Fruit fly (Drosophila melanogaster) whole organism, embryonic: ENCODE measurements around the gene CG6048.
A peak's percentile ranks its signal among the peaks of the same experiment; 100 is the strongest.

Experiments used
- CG10959 ChIP-seq: fragments of 200-800 bp; sonication (Bioruptor generic); IDR thresholded peaks from 2 replicates; pipeline ENCODE4 v1.3.6; 2022; ENCODE audit warnings: missing biosample characterization, missing genetic modification characterization
- CG11398 ChIP-seq: fragments of 200-800 bp; sonication (Bioruptor generic); optimal IDR thresholded peaks from 2 replicates; lab custom pipeline; 2016; ENCODE audit warnings: missing biosample characterization, missing genetic modification characterization
- CG12219 ChIP-seq: fragments of 200-800 bp; sonication (Bioruptor generic); optimal IDR thresholded peaks from 3 replicates; lab custom pipeline; 2018; ENCODE audit warnings: missing biosample characterization, mild to moderate bottlenecking, missing genetic modification characterization
- CG14860 ChIP-seq: fragments of 200-800 bp; sonication (Bioruptor generic); IDR thresholded peaks from 3 replicates; pipeline ENCODE4 v1.3.6; 2022; ENCODE audit warnings: missing biosample characterization, missing genetic modification characterization; ENCODE audit not compliant: partially characterized antibody
- CG15514 ChIP-seq: fragments of 200-800 bp; sonication (Bioruptor generic); optimal IDR thresholded peaks from 3 replicates; lab custom pipeline; 2017; ENCODE audit warnings: missing biosample characterization, missing genetic modification characterization, mild to moderate bottlenecking, moderate library complexity, missing genetic modification reagents
- CG16813 ChIP-seq: fragments of 200-800 bp; sonication (Bioruptor generic); IDR thresholded peaks from 3 replicates; pipeline ENCODE4 v1.3.6; 2022; ENCODE audit warnings: missing biosample characterization, missing genetic modification characterization; ENCODE audit not compliant: partially characterized antibody
- CG1792 ChIP-seq: fragments of 200-800 bp; sonication (Bioruptor generic); optimal IDR thresholded peaks from 2 replicates; lab custom pipeline; 2016; ENCODE audit warnings: missing biosample characterization, missing genetic modification characterization
- CG18011 ChIP-seq: fragments of 200-800 bp; sonication (Bioruptor generic); optimal IDR thresholded peaks from 2 replicates; lab custom pipeline; 2017; ENCODE audit warnings: missing biosample characterization, missing genetic modification characterization, mild to moderate bottlenecking, moderate library complexity, missing genotype
- CG2116 ChIP-seq: fragments of 200-800 bp; sonication (Bioruptor generic); optimal IDR thresholded peaks from 3 replicates; lab custom pipeline; 2018; ENCODE audit warnings: missing biosample characterization, mild to moderate bottlenecking, missing genetic modification characterization
- CG2678 ChIP-seq: fragments of 200-800 bp; sonication (Bioruptor generic); optimal IDR thresholded peaks from 3 replicates; lab custom pipeline; 2019; ENCODE audit warnings: missing biosample characterization, mild to moderate bottlenecking, missing genetic modification characterization, moderate library complexity
- CG2875 ChIP-seq: fragments of 200-800 bp; sonication (Bioruptor generic); optimal IDR thresholded peaks from 2 replicates; lab custom pipeline; 2017; ENCODE audit warnings: missing biosample characterization, mild to moderate bottlenecking, missing genetic modification characterization, missing genetic modification reagents
- CG30403 ChIP-seq: fragments of 200-800 bp; sonication (Bioruptor generic); optimal IDR thresholded peaks from 3 replicates; lab custom pipeline; 2016; ENCODE audit warnings: missing biosample characterization, missing genetic modification characterization
- CG34224 ChIP-seq: fragments of 200-800 bp; sonication (Bioruptor generic); IDR thresholded peaks from 3 replicates; pipeline ENCODE4 v1.3.6; 2022; ENCODE audit warnings: missing biosample characterization, missing genetic modification characterization; ENCODE audit not compliant: partially characterized antibody
- CG3847 ChIP-seq: fragments of 200-800 bp; sonication (Bioruptor generic); IDR thresholded peaks from 2 replicates; pipeline ENCODE4 v1.3.6; 2022; ENCODE audit warnings: missing biosample characterization, missing genetic modification characterization
- CG6791 ChIP-seq: fragments of 200-800 bp; sonication (Bioruptor generic); IDR thresholded peaks from 3 replicates; pipeline ENCODE4 v1.3.6; 2022; ENCODE audit warnings: missing biosample characterization, missing genetic modification characterization; ENCODE audit not compliant: partially characterized antibody
- CG8281 ChIP-seq: fragments of 200-800 bp; sonication (Bioruptor generic); optimal IDR thresholded peaks from 2 replicates; lab custom pipeline; 2018; ENCODE audit warnings: missing biosample characterization, mild to moderate bottlenecking, missing genetic modification characterization, moderate library complexity
- CG9609 ChIP-seq: fragments of 200-800 bp; sonication (Bioruptor generic); optimal IDR thresholded peaks from 3 replicates; lab custom pipeline; 2016; ENCODE audit warnings: missing biosample characterization, missing genetic modification characterization
- CG9797 ChIP-seq: fragments of 200-800 bp; sonication (Bioruptor generic); optimal IDR thresholded peaks from 3 replicates; lab custom pipeline; 2018; ENCODE audit warnings: missing biosample characterization, mild to moderate bottlenecking, missing genetic modification characterization
- CoRest ChIP-seq: fragments of 200-800 bp; sonication (Bioruptor generic); optimal IDR thresholded peaks from 3 replicates; lab custom pipeline; 2018; ENCODE audit warnings: missing biosample characterization, mild to moderate bottlenecking, missing genetic modification characterization, moderate library complexity
- D ChIP-seq, 2 experiments: fragments of 200-800 bp in 1 of 2; fragments of >200 bp in 1 of 2; sonication (Bioruptor generic) in 1 of 2; optimal IDR thresholded peaks; 2 replicates in 1 of 2; 3 replicates in 1 of 2; lab custom pipeline; 2017; ENCODE audit warnings: mild to moderate bottlenecking in 1 of 2, missing biosample characterization in 1 of 2, missing genetic modification characterization in 1 of 2, missing genetic modification reagents in 1 of 2
- Dll ChIP-seq: fragments of 200-800 bp; sonication (Bioruptor generic); IDR thresholded peaks from 4 replicates; pipeline ENCODE4 v1.3.6; 2022; ENCODE audit warnings: missing biosample characterization, missing genetic modification characterization; ENCODE audit not compliant: partially characterized antibody
- Doc3 ChIP-seq: fragments of 200-800 bp; sonication (Bioruptor generic); IDR thresholded peaks from 3 replicates; pipeline ENCODE4 v1.3.6; 2022; ENCODE audit warnings: missing biosample characterization, missing genetic modification characterization; ENCODE audit not compliant: partially characterized antibody
- E2f2 ChIP-seq: fragments of 200-800 bp; sonication (Bioruptor generic); IDR thresholded peaks from 2 replicates; pipeline ENCODE4 v1.3.6; 2022; ENCODE audit warnings: missing biosample characterization, missing genetic modification characterization
- ERR ChIP-seq: fragments of 200-800 bp; sonication (Bioruptor generic); optimal IDR thresholded peaks from 2 replicates; lab custom pipeline; 2016; ENCODE audit warnings: missing biosample characterization, missing genetic modification characterization
- Lim3 ChIP-seq: fragments of 200-800 bp; sonication (Bioruptor generic); IDR thresholded peaks from 2 replicates; pipeline ENCODE4 v1.3.6; 2022; ENCODE audit warnings: missing biosample characterization, missing genetic modification characterization
- NC2α ChIP-seq: fragments of 200-800 bp; sonication (Bioruptor generic); optimal IDR thresholded peaks from 2 replicates; lab custom pipeline; 2016; ENCODE audit warnings: missing biosample characterization, missing genetic modification characterization
- NFAT ChIP-seq: fragments of 200-800 bp; sonication (Bioruptor generic); IDR thresholded peaks from 2 replicates; pipeline ENCODE4 v1.3.6; 2022; ENCODE audit warnings: missing biosample characterization, missing genetic modification characterization
- PHDP ChIP-seq: fragments of 200-800 bp; sonication (Bioruptor generic); optimal IDR thresholded peaks from 3 replicates; lab custom pipeline; 2018; ENCODE audit warnings: missing biosample characterization, mild to moderate bottlenecking, missing genetic modification characterization, moderate library complexity
- Poxn ChIP-seq: fragments of 200-800 bp; sonication (Bioruptor generic); IDR thresholded peaks from 2 replicates; pipeline ENCODE4 v1.3.6; 2022; ENCODE audit warnings: missing biosample characterization, missing genetic modification characterization
- Ravus ChIP-seq: fragments of 200-800 bp; sonication (Bioruptor generic); IDR thresholded peaks from 2 replicates; pipeline ENCODE4 v1.3.6; 2022; ENCODE audit warnings: missing biosample characterization, missing genetic modification characterization
- Sry-δ ChIP-seq: fragments of 200-800 bp; sonication (Bioruptor generic); optimal IDR thresholded peaks from 2 replicates; lab custom pipeline; 2016; ENCODE audit warnings: missing biosample characterization, missing genetic modification characterization
- TFAM ChIP-seq: fragments of 200-800 bp; sonication (Bioruptor generic); optimal IDR thresholded peaks from 2 replicates; lab custom pipeline; 2017; ENCODE audit warnings: missing biosample characterization, missing genetic modification characterization, inconsistent platforms
- Usf ChIP-seq: fragments of 200-800 bp; sonication (Bioruptor generic); optimal IDR thresholded peaks from 2 replicates; lab custom pipeline; 2017; ENCODE audit warnings: missing genotype, missing biosample characterization, missing genetic modification characterization
- Xrp1 ChIP-seq: fragments of 200-800 bp; sonication (Bioruptor generic); IDR thresholded peaks from 2 replicates; pipeline ENCODE4 v1.3.6; 2022; ENCODE audit warnings: missing biosample characterization, missing genetic modification characterization
- caup ChIP-seq: fragments of 200-800 bp; sonication (Bioruptor generic); optimal IDR thresholded peaks from 3 replicates; lab custom pipeline; 2017; ENCODE audit warnings: missing biosample characterization, mild to moderate bottlenecking, missing genetic modification characterization, moderate library complexity; ENCODE audit not compliant: severe bottlenecking
- croc ChIP-seq: fragments of 200-800 bp; sonication (Bioruptor generic); conservative IDR thresholded peaks from 3 replicates; pipeline ENCODE4 v1.3.6; 2022; ENCODE audit warnings: missing biosample characterization, missing genetic modification characterization
- crp ChIP-seq, 2 experiments: fragments of 200-800 bp; sonication (Bioruptor generic); optimal IDR thresholded peaks; 2 replicates in 1 of 2; 3 replicates in 1 of 2; lab custom pipeline; 2017; ENCODE audit warnings: missing biosample characterization in 2 of 2, missing genetic modification characterization in 2 of 2, mild to moderate bottlenecking in 1 of 2, moderate library complexity in 1 of 2
- esg ChIP-seq: fragments of 200-800 bp; sonication (Bioruptor generic); conservative IDR thresholded peaks from 2 replicates; pipeline ENCODE4 v1.3.6; 2022; ENCODE audit warnings: missing biosample characterization, missing genetic modification characterization
- fru ChIP-seq: fragments of >200 bp; optimal IDR thresholded peaks from 2 replicates; lab custom pipeline; 2017
- hb ChIP-seq: fragments of 200-800 bp; sonication (Bioruptor generic); IDR thresholded peaks from 3 replicates; pipeline ENCODE4 v1.3.6; 2022; ENCODE audit warnings: missing biosample characterization, missing genetic modification characterization; ENCODE audit not compliant: partially characterized antibody
- inv ChIP-seq: fragments of 200-800 bp; sonication (Bioruptor generic); IDR thresholded peaks from 2 replicates; pipeline ENCODE4 v1.3.6; 2022; ENCODE audit warnings: missing biosample characterization, missing genetic modification characterization; ENCODE audit not compliant: partially characterized antibody
- kay ChIP-seq: fragments of 200-800 bp; sonication (Bioruptor generic); optimal IDR thresholded peaks from 2 replicates; lab custom pipeline; 2016; ENCODE audit warnings: missing biosample characterization, missing genetic modification characterization
- lbe ChIP-seq: fragments of 200-800 bp; sonication (Bioruptor generic); optimal IDR thresholded peaks from 2 replicates; lab custom pipeline; 2016; ENCODE audit warnings: missing biosample characterization, mild to moderate bottlenecking, missing genetic modification characterization
- mirr ChIP-seq: fragments of 200-800 bp; sonication (Bioruptor generic); optimal IDR thresholded peaks from 3 replicates; lab custom pipeline; 2018; ENCODE audit warnings: missing biosample characterization, mild to moderate bottlenecking, missing genetic modification characterization
- row ChIP-seq: fragments of 200-800 bp; sonication (Bioruptor generic); IDR thresholded peaks from 3 replicates; pipeline ENCODE4 v1.3.6; 2022; ENCODE audit warnings: missing biosample characterization, missing genetic modification characterization
- sd ChIP-seq: fragments of 200-800 bp; sonication (Bioruptor generic); optimal IDR thresholded peaks from 3 replicates; lab custom pipeline; 2018; ENCODE audit warnings: missing biosample characterization, mild to moderate bottlenecking, missing genetic modification characterization, moderate library complexity
- sr ChIP-seq: fragments of 200-800 bp; sonication (Bioruptor generic); IDR thresholded peaks from 3 replicates; pipeline ENCODE4 v1.3.6; 2022; ENCODE audit warnings: missing biosample characterization, missing genetic modification characterization
- unc-4 ChIP-seq: fragments of 200-800 bp; sonication (Bioruptor generic); IDR thresholded peaks from 2 replicates; pipeline ENCODE4 v1.3.6; 2022; ENCODE audit warnings: missing biosample characterization, missing genetic modification characterization; ENCODE audit not compliant: partially characterized antibody
- zen2 ChIP-seq: fragments of 200-800 bp; sonication (Bioruptor generic); IDR thresholded peaks from 3 replicates; pipeline ENCODE4 v1.3.6; 2022; ENCODE audit warnings: missing biosample characterization, missing genetic modification characterization; ENCODE audit not compliant: partially characterized antibody

The CG6048 gene

dm6 chrX:5941824-5942223 lies 10.5 kb upstream of the CG6048 start:
- TF ChIP-seq mirr (GFP tag; lab: Kevin White, UChicago) (no peak), sr (GFP tag; lab: Robert Waterston, UW) (no peak), CG12219 (GFP tag; lab: Kevin White, UChicago) (no peak), CG1792 (GFP tag; lab: Kevin White, UChicago) (no peak), caup (GFP tag; lab: Kevin White, UChicago) (no peak), CG10959 (GFP tag; lab: Robert Waterston, UW) (no peak), CG3847 (GFP tag; lab: Robert Waterston, UW) (no peak), zen2 (GFP tag; lab: Robert Waterston, UW) (peak; percentile 50; the same call in 1 of the 3 replicates), Sry-δ (GFP tag; lab: Kevin White, UChicago) (peak; percentile 54), sd (tag; lab: Kevin White, UChicago) (no peak), croc (GFP tag; lab: Robert Waterston, UW) (no peak), Doc3 (peak; percentile 56), CG16813 (GFP tag; lab: Robert Waterston, UW) (peak; percentile 63), CG18011 (GFP tag; lab: Kevin White, UChicago) (no peak), crp (GFP tag; optimal IDR thresholded peaks at IDR 0.05; lab: Kevin White, UChicago) (no peak), D (optimal IDR thresholded peaks at IDR 0.05; lab: Kevin White, UChicago) (no peak), D (GFP tag; optimal IDR thresholded peaks at IDR 0.05; lab: Kevin White, UChicago) (no peak), Dll (GFP tag; lab: Robert Waterston, UW) (peak; percentile 75; the same call in 3 of the 4 replicates), CG14860 (GFP tag; lab: Robert Waterston, UW) (peak; percentile 42; the same call in 1 of the 3 replicates), CG2678 (no peak), CG9797 (no peak), unc-4 (GFP tag; lab: Robert Waterston, UW) (peak; percentile 68), Usf (GFP tag; lab: Kevin White, UChicago) (no peak), Ravus (GFP tag; lab: Robert Waterston, UW) (no peak), lbe (GFP tag; lab: Kevin White, UChicago) (peak; percentile 4), Lim3 (GFP tag; lab: Robert Waterston, UW) (no peak), ERR (no peak), esg (GFP tag; lab: Robert Waterston, UW) (no peak), CG2116 (GFP tag; lab: Kevin White, UChicago) (peak; percentile 25), inv (GFP tag; lab: Robert Waterston, UW) (peak; percentile 41; the same call in 1 of the 2 replicates), row (GFP tag; lab: Robert Waterston, UW) (peak; percentile 59; the same call in 2 of the 3 replicates), NC2α (GFP tag; lab: Kevin White, UChicago) (no peak), CoRest (tag; lab: Kevin White, UChicago) (no peak), hb (GFP tag; lab: Robert Waterston, UW) (peak; percentile 26; the same call in 1 of the 3 replicates), CG30403 (GFP tag; lab: Kevin White, UChicago) (no peak), Xrp1 (GFP tag; lab: Robert Waterston, UW) (no peak), TFAM (no peak), CG11398 (GFP tag; lab: Kevin White, UChicago) (no peak), fru (lab: Kevin White, UChicago) (no peak), kay (GFP tag; lab: Kevin White, UChicago) (no peak), Poxn (GFP tag; lab: Robert Waterston, UW) (no peak), CG9609 (GFP tag; lab: Kevin White, UChicago) (no peak), CG2875 (GFP tag; lab: Kevin White, UChicago) (no peak), CG15514 (GFP tag; lab: Kevin White, UChicago) (peak; percentile 1), NFAT (no peak), PHDP (no peak), CG6791 (GFP tag; lab: Robert Waterston, UW) (peak; percentile 71; the same call in 2 of the 3 replicates), E2f2 (GFP tag; lab: Robert Waterston, UW) (peak; percentile 82), CG34224 (GFP tag; lab: Robert Waterston, UW) (peak; percentile 65), CG8281 (tag; lab: Kevin White, UChicago) (no peak)
